Worm (Caenorhabditis elegans) whole organism, dauer: ENCODE measurements around the gene pxn-1.

Experiments
- unc-62 ChIP-seq: sonication (generic microtip); optimal IDR thresholded peaks from 2 replicates; lab custom pipeline; 2017; ENCODE audit warnings: missing biosample characterization, missing genetic modification reagents, missing genetic modification characterization

The pxn-1 gene

DNA sequence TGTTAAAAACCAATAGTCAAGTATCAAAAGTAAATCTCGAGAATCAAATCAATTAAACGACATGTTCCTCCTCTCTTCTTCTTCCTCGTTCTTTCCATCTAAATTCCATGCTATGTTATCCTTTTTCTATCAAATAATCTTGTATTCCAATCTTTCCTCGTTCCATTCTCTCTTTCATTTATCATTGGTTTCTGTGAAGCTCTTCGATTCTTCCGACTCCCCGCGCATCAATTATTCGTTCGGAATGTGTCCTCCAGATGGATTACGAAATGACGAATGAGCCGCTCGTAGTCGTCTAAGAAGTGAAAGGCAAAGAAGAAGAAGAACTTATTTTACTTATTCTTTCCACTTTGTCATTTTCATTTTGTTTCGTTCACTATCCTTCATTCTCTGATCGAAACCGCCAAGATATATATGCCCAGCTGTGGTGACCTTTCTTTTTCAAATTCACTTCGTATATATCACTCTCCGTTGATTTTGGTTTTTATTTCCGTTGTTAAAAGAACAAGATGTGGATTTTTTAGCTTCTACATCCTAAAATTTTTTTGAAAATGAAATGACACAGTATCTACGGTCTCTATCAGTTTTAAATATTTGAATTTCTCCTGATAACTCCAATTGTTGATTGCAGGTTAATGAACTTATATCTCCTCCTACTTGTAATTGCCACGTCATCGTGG is at the start of gene pxn-1:
Gene pxn-1, plus strand, starts transcription at position 630 of the 680 bp plus-strand sequence.
- TF ChIP-seq unc-62 (GFP tag; lab: Kevin White, UChicago), result no peak

DNA sequence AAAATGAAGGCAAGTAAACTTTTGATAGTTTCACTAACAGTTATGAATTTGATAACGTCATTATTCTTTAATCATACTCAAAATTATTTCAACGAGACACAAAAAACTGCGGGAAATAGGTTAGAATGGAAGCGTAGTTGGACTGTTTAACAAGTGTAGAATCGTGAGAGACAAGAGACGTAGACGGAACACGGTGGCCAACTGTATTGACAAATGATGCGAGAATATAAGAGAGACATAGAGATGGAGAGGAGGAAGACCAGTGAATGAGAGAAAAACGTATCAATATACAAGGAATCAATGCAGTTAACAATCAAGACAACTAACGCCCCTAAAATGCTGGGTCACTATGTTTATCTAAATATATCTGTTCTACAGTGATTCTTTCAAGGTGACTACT is 49.1 kb upstream of the pxn-1 start:
- TF ChIP-seq unc-62 (GFP tag; lab: Kevin White, UChicago), result no peak

DNA sequence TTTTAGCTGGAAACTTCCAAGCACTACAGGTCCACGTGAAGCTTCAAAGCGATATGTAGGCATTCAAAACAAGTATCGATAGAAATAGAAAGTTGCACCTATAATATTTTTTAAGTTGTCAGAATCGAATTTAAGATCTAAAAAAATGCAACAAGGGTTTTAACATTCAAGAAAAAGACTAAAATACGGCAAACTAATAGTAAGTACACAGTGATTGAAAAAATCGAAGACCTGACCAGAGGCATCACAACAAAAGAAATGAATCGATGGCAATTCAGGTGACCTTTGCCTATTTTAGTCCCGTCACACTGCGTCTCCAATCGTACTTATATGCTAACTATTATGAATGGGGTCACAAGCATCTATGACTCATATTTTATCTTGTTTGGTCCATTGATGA is 46.8 kb upstream of the pxn-1 start, which contains the start of gene T23B12.5:
Gene T23B12.5, minus strand, starts transcription at position 101 of the 400 bp plus-strand sequence.
- TF ChIP-seq unc-62 (GFP tag; lab: Kevin White, UChicago), result no peak

DNA sequence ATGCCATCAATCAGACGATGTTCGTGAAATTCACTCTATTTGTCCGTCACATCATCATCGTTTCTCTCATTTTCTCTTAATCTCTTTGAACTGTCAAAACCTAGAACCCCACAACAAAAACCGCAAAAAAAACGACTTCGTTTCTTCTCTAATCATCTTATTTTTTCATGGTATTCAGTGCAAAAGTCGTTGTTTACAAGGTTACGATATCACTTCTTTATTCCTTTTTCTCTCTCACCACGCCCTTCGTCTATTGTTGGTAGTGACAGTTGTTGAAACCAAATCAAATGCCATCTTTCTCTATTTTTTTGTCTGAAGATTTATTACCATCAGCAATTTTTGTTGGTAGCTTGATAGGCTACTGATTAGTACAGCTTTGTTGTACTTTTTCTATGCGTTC is 45.4 kb upstream of the pxn-1 start:
- no peak for TF ChIP-seq unc-62 (GFP tag; lab: Kevin White, UChicago)

DNA sequence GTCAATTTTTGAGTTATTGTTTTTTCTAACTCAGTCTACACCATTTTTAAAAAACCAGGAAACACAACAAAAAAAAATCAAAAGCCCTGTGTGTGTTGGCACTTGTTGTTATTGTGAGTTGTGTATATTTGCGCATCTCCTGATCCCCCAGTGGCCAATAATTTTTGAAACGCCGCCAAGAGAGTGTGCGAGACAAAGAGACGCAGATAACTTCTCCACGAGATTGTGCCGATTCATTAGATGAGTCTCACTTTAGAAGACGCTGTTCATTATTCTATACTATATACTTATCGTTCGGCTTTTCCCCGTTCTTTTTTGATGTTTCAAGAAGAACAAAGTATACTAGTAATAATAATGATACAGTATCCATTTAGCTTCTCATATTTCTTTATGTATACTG is 44.0 kb upstream of the pxn-1 start:
- TF ChIP-seq unc-62 (GFP tag; lab: Kevin White, UChicago), result no peak

DNA sequence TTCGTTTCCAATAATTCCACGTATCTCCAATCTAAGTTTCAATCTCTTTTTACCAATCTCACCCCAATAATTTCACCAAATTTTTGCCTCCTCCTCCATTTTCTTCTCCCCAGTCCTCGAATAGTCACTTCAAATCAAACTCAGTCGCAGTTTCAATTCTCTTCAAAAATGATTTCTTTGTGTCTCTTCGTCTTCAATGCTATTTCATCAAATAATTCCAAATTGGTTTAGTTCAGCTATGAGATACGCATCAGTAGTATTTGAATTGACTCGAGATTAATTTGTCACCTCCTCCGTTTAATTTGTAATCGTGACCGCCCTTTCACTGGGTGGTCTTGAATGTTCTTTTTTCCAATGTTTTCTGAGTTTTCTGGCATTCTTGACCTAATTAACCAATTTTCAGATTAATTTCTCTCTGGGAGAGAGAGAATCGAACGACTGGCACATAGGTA is 39.7 kb upstream of the pxn-1 start, which contains the start of gene T23B12.11:
Gene T23B12.11, plus strand, starts transcription at position 402 of the 452 bp plus-strand sequence.
- TF ChIP-seq unc-62 (GFP tag; lab: Kevin White, UChicago), result no peak

DNA sequence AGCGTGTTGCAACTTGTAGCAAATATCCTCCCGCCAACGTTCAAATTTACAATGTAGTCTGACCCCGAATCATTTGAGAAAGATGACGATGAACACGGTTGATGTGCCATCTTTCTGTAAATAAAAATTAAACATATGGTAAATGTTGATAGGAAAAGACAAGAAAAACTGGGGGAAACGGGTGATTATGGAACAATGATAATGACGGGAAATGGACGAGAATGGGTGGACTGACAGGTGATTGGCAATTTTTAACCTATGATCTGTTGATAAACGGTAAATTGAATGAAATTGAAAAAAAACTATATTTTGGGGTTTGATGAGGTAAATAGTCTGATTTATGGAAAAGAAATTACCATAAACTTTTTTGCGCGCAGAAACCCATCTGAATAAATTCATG is 34.4 kb upstream of the pxn-1 start, which contains the start of gene T23B12.6:
Gene T23B12.6, minus strand, starts transcription at position 114 of the 400 bp plus-strand sequence.
- no peak for TF ChIP-seq unc-62 (GFP tag; lab: Kevin White, UChicago)

DNA sequence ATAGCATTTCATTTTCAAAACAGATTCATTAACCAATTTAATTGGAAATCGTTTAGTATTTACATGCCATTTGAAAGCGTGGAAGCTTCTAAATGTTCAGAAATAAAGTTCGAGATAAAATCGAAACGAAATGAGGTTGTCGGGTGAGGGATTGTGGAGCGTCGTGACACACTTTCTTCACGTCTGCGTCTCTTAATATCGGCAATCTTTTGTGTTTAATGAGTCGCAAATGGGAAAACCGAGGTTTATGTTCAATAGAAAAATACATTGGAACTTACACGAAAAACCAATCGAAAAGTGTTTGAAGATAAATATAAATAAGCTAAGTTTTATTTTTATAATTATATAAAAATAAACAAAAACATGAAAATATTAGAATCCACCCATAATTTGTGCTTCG is 33.9 kb upstream of the pxn-1 start:
- no peak for TF ChIP-seq unc-62 (GFP tag; lab: Kevin White, UChicago)

DNA sequence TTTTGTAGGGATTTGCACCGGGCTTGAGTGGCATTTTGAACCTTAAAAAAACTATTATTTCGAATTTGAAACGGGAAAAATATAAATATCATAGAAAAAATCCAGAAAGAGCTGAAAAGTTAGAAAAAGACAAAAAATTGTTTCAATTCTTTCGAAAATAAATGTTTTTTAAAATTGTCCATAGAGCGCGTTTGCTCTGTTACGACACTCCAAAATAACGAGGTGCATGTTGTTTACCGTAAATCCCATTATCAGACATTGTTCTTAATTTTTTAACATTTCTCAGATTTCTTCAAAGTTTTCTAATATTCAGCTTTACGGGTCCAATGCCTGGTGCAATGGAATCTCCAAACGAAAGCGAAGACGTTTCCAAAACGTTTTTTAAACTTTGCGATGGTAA is 32.6 kb upstream of the pxn-1 start, which contains the start of the genes dnj-22 and natc-1:
Gene dnj-22, minus strand, starts transcription at position 47 of the 400 bp plus-strand sequence.
Gene natc-1, plus strand, starts transcription at position 286 of the 400 bp plus-strand sequence.
- no peak for TF ChIP-seq unc-62 (GFP tag; lab: Kevin White, UChicago)

DNA sequence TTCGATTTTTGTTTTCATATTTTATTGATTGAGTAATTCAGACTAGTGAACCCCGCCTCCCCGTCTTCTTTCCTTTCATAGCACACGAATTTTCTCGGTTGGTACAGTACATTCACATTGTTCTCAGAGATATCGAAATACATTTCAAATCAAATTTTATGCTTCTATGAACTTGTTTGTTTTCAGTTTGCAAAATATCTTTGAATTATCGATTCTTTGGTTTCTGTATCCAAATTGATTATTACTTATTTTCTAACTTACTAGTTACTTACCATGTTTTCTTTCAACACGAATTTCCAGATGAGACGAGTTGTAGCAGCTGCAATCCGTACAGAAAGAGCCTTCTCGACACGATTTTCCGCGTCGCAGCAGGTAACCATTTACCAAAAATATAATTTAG is 29.3 kb upstream of the pxn-1 start, which contains the start of gene mrps-2:
Gene mrps-2, plus strand, starts transcription at position 301 of the 400 bp plus-strand sequence.
- no peak for TF ChIP-seq unc-62 (GFP tag; lab: Kevin White, UChicago)

DNA sequence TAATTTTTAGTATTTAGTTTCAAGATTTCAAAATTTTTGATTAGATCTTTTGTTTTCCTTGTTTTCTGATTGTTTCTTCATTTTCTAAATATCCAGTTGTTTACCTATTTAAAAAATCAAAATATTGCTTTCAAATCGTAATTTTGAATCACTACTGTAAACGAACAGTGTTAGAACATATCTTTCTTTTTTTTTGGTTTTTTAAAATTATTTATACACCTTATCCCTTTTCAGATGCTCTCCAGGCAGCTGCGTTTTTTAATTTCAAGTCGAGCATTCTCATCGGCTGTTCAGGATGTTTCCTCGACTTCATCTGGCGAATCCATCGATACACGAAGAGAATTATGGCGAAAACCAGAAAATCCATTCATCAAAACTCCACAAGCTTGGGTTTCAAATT is 27.7 kb upstream of the pxn-1 start, which contains the start of gene mrpl-4:
Gene mrpl-4, plus strand, starts transcription at position 235 of the 400 bp plus-strand sequence.
- TF ChIP-seq unc-62 (GFP tag; lab: Kevin White, UChicago), result no peak

DNA sequence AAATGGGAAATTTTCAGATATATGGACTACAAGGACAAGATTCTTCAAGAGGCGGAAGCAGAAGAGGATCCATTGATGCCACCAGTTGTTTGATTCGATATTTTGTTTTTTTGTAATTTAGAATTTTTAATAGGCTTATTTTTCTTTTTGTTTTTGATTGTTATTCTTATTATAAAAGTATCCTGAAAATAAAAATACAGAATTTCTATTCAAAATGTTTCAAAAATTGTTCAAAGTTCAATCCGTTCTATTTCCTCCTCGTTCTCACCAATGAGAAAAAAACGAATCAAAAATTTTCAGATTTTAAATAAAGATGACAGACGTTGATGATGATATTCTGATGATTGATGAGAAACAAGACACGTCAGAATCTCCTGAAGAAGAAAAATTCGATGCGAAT is 25.9 kb upstream of the pxn-1 start, which contains the start of gene phf-30:
Gene phf-30, plus strand, starts transcription at position 301 of the 400 bp plus-strand sequence.
- no peak for TF ChIP-seq unc-62 (GFP tag; lab: Kevin White, UChicago)

DNA sequence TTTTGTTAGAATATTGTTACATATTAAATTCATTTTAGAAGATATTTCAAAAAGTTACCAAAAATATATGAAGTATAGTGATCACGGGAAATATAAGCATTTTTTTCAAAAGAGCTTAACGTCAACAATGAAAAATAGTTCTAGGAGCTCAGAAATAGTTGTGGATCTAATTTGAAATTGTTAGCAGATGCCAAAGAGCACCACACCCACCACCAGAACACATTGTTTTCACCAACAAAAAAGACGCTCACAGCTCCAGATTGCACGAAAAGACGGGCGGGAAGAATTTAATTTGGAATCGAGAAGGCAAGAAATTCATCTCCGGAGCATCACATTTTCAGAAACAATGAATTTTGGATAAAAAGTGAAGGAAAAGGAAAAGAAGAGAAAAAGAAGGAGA is 23.8 kb upstream of the pxn-1 start, which contains the start of gene gplb-1:
Gene gplb-1, minus strand, starts transcription at position 337 of the 400 bp plus-strand sequence.
- TF ChIP-seq unc-62 (GFP tag; lab: Kevin White, UChicago), result no peak

DNA sequence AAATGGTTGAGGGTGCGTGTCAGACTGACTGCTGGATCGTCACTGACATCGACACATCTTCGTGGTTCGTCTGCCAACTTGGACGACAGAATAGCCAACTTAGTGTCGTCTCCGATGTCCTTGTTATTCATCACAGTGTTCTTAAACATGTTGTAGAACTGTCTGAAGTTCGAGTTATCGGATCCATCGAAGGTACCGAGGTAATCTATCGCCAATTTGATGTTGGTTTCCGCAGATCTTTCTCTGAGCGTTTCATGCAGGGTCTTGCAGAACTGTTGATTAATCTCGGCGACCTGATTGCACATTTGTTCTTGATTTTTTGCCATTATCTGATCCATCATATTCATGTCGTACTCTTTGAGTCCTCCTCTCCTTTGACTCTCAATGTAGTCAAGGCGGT is 13.4 kb upstream of the pxn-1 start:
- no peak for TF ChIP-seq unc-62 (GFP tag; lab: Kevin White, UChicago)

DNA sequence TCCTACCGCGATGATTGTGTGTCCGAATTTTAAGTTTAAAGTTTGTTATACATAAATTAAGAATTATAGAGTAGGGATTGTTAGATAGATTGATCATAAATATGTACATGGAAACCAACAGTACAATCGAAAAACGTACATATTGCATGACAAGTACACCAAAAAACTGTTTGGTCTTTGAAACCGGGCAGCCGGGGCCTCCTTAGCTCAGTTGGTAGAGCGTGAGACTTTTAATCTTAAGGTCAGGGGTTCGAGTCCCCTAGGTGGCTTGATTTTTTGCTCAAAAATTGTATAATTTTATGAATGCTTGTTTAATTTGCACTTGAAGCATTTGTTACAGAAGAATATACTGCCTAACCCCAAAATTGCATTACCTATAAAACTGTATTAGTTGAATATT is 417 bp downstream of the pxn-1 start:
- TF ChIP-seq unc-62 (GFP tag; lab: Kevin White, UChicago), result no peak

DNA sequence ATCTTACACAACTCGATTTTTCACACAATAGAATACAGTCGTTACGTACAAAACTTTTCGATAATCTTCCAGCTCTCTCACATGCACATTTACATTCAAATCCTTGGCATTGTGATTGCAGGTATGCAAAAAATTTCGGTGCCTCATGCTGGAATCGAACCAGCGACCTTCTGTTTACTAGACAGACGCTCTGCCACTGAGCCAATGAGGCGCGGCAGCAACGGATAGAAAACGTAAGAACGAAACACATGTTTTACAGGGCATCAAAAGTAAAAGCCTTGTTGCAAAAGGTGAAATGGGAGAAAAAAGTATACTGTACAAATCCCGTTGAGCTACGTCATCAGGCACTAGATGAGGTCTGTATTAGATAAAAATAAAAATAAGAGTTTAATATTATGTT is 1.3 kb downstream of the pxn-1 start:
- no peak for TF ChIP-seq unc-62 (GFP tag; lab: Kevin White, UChicago)

DNA sequence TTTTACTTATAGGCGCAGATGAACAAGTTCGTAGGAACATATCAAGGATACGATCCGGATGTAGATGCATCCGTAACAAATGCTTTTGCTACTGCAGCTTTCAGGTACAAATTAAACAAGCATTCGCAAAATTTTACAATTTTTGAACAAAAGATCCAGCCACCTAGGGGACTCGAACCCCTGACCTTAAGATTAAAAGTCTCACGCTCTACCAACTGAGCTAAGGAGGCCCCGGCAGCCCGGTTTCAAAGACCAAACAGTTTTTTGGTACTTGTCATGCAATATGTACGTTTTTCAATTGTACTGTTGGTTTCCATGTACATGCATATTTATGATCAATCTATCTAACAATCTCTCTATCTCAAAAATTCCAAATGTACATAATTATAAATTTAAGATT is 4.7 kb downstream of the pxn-1 start:
- TF ChIP-seq unc-62 (GFP tag; lab: Kevin White, UChicago), result no peak
